Worm (Caenorhabditis elegans) whole organism, mixed stage, embryonic: ENCODE data around the gene sfxn-2.
A peak's percentile ranks its signal among the peaks of the same experiment; 100 is the strongest.

ENCODE experiments used
- blmp-1 ChIP-seq: fragments of 150-350 bp; optimal IDR thresholded peaks from 2 replicates; lab custom pipeline; 2014; ENCODE audit warnings: missing biosample characterization, missing genetic modification characterization
- ceh-39 ChIP-seq: fragments of 150-350 bp; optimal IDR thresholded peaks from 2 replicates; lab custom pipeline; 2014; ENCODE audit warnings: missing biosample characterization, missing genetic modification characterization
- ceh-43 ChIP-seq: fragments of 200-800 bp; sonication (Bioruptor generic); optimal IDR thresholded peaks from 2 replicates; lab custom pipeline; 2018; ENCODE audit warnings: mild to moderate bottlenecking, missing genetic modification characterization, moderate library complexity, missing compliant biosample characterization
- ceh-83 ChIP-seq: fragments of 200-800 bp; sonication (Bioruptor generic); optimal IDR thresholded peaks from 2 replicates; lab custom pipeline; 2018; ENCODE audit warnings: mild to moderate bottlenecking, missing genetic modification characterization, missing compliant biosample characterization
- ces-1 ChIP-seq: fragments of 150-350 bp; optimal IDR thresholded peaks from 2 replicates; lab custom pipeline; 2014; ENCODE audit warnings: missing biosample characterization, missing genetic modification reagents, missing genetic modification characterization
- cnd-1 ChIP-seq: fragments of 200-800 bp; sonication (Bioruptor generic); optimal IDR thresholded peaks from 2 replicates; lab custom pipeline; 2018; ENCODE audit warnings: mild to moderate bottlenecking, missing genetic modification characterization, missing compliant biosample characterization
- drap-1 ChIP-seq: fragments of 200-800 bp; sonication (Bioruptor generic); optimal IDR thresholded peaks from 3 replicates; lab custom pipeline; 2018; ENCODE audit warnings: mild to moderate bottlenecking, missing genetic modification characterization, missing compliant biosample characterization
- elt-1 ChIP-seq: sonication (generic microtip); optimal IDR thresholded peaks from 2 replicates; lab custom pipeline; 2017; ENCODE audit warnings: missing genetic modification characterization, mild to moderate bottlenecking, missing compliant biosample characterization, antibody characterized with exemption, moderate library complexity, borderline replicate concordance; ENCODE audit not compliant: insufficient read depth
- elt-3 ChIP-seq: fragments of 150-350 bp; optimal IDR thresholded peaks from 2 replicates; lab custom pipeline; 2014; ENCODE audit warnings: missing biosample characterization, missing genetic modification characterization
- flh-1 ChIP-seq: fragments of 200-800 bp; sonication (Bioruptor generic); optimal IDR thresholded peaks from 2 replicates; lab custom pipeline; 2018; ENCODE audit warnings: mild to moderate bottlenecking, missing genetic modification characterization, moderate library complexity, missing compliant biosample characterization
- ham-2 ChIP-seq: fragments of 200-800 bp; sonication (Bioruptor generic); optimal IDR thresholded peaks from 2 replicates; lab custom pipeline; 2018; ENCODE audit warnings: mild to moderate bottlenecking, missing genetic modification characterization, missing compliant biosample characterization
- hlh-1 ChIP-seq: fragments of 150-350 bp; optimal IDR thresholded peaks from 2 replicates; lab custom pipeline; 2014; ENCODE audit warnings: missing biosample characterization, missing genetic modification reagents, missing genetic modification characterization
- lin-13 ChIP-seq: fragments of 150-350 bp; optimal IDR thresholded peaks from 2 replicates; lab custom pipeline; 2014; ENCODE audit warnings: missing biosample characterization, missing genetic modification characterization
- lin-32 ChIP-seq: fragments of 200-800 bp; sonication (Bioruptor generic); optimal IDR thresholded peaks from 2 replicates; lab custom pipeline; 2018; ENCODE audit warnings: mild to moderate bottlenecking, missing genetic modification characterization, missing compliant biosample characterization
- lsy-2 ChIP-seq: fragments of 150-350 bp; optimal IDR thresholded peaks from 2 replicates; lab custom pipeline; 2014; ENCODE audit warnings: missing biosample characterization, missing genetic modification characterization
- mab-5 ChIP-seq: fragments of 150-350 bp; optimal IDR thresholded peaks from 2 replicates; lab custom pipeline; 2014; ENCODE audit warnings: missing biosample characterization, missing genetic modification characterization
- mep-1 ChIP-seq: fragments of 150-350 bp; optimal IDR thresholded peaks from 2 replicates; lab custom pipeline; 2017; ENCODE audit warnings: missing biosample characterization, missing genetic modification reagents, missing genetic modification characterization, inconsistent platforms
- mls-2 ChIP-seq: sonication (generic microtip); optimal IDR thresholded peaks from 2 replicates; lab custom pipeline; 2016; ENCODE audit warnings: mild to moderate bottlenecking, missing genetic modification characterization, moderate library complexity, missing compliant biosample characterization
- nhr-12 ChIP-seq: fragments of 150-350 bp; optimal IDR thresholded peaks from 2 replicates; lab custom pipeline; 2014; ENCODE audit warnings: missing biosample characterization, missing genetic modification characterization
- nhr-237 ChIP-seq: fragments of 150-350 bp; optimal IDR thresholded peaks from 2 replicates; lab custom pipeline; 2014; ENCODE audit warnings: missing biosample characterization, missing genetic modification characterization
- nhr-28 ChIP-seq: fragments of 150-350 bp; optimal IDR thresholded peaks from 2 replicates; lab custom pipeline; 2014; ENCODE audit warnings: missing biosample characterization, missing genetic modification characterization
- nhr-76 ChIP-seq: sonication (generic microtip); optimal IDR thresholded peaks from 2 replicates; lab custom pipeline; 2017; ENCODE audit warnings: missing biosample characterization, missing genetic modification characterization
- pha-4 ChIP-seq: fragments of 150-350 bp; optimal IDR thresholded peaks from 2 replicates; lab custom pipeline; 2018; ENCODE audit warnings: missing biosample characterization, missing genetic modification reagents, missing genetic modification characterization
- sem-2 ChIP-seq: fragments of 200-800 bp; sonication (Bioruptor generic); optimal IDR thresholded peaks from 2 replicates; lab custom pipeline; 2018; ENCODE audit warnings: mild to moderate bottlenecking, missing genetic modification characterization, missing compliant biosample characterization
- snpc-4 ChIP-seq: fragments of 150-350 bp; optimal IDR thresholded peaks from 2 replicates; lab custom pipeline; 2014; ENCODE audit warnings: missing biosample characterization, missing genetic modification characterization
- sptf-1 ChIP-seq: sonication (generic microtip); optimal IDR thresholded peaks from 2 replicates; lab custom pipeline; 2017; ENCODE audit warnings: mild to moderate bottlenecking, missing genetic modification characterization, moderate library complexity, missing compliant biosample characterization
- tbx-8 ChIP-seq: fragments of 200-800 bp; sonication (Bioruptor generic); optimal IDR thresholded peaks from 2 replicates; lab custom pipeline; 2018; ENCODE audit warnings: mild to moderate bottlenecking, missing genetic modification characterization, moderate library complexity, missing compliant biosample characterization
- unc-120 ChIP-seq: sonication (generic microtip); optimal IDR thresholded peaks from 2 replicates; lab custom pipeline; 2017; ENCODE audit warnings: missing genetic modification characterization, missing compliant biosample characterization; ENCODE audit not compliant: poor library complexity, severe bottlenecking
- unc-39 ChIP-seq: fragments of 150-350 bp; optimal IDR thresholded peaks from 2 replicates; lab custom pipeline; 2014; ENCODE audit warnings: missing biosample characterization, missing genetic modification characterization
- unc-62 ChIP-seq: fragments of 150-350 bp; optimal IDR thresholded peaks from 2 replicates; lab custom pipeline; 2014; ENCODE audit warnings: missing biosample characterization, missing genetic modification reagents, missing genetic modification characterization
- zip-8 ChIP-seq: fragments of 150-350 bp; optimal IDR thresholded peaks from 2 replicates; lab custom pipeline; 2014; ENCODE audit warnings: missing biosample characterization, missing genetic modification characterization
- ztf-11 ChIP-seq: fragments of 150-350 bp; optimal IDR thresholded peaks from 2 replicates; lab custom pipeline; 2014; ENCODE audit warnings: missing biosample characterization, missing genetic modification characterization

The sfxn-2 gene

ce11 chrX:7997968-7998367 is 39.9 kb upstream of the sfxn-2 start, which contains the start of gene sdpn-1:
Gene sdpn-1 (minus strand): TSS chrX:7998229.
- no peak for TF ChIP-seq cnd-1 (tag; lab: Kevin White, UChicago)
- TF ChIP-seq snpc-4 (tag; lab: Kevin White, UChicago) = no peak
- no peak for TF ChIP-seq drap-1 (GFP tag; lab: Kevin White, UChicago)
- TF ChIP-seq ham-2 = no peak
- TF ChIP-seq hlh-1 (tag; lab: Kevin White, UChicago) = no peak
- TF ChIP-seq mls-2 (tag; lab: Kevin White, UChicago) = no peak
- TF ChIP-seq lsy-2 (tag; lab: Kevin White, UChicago) = no peak
- TF ChIP-seq unc-62 (GFP tag; lab: Kevin White, UChicago) = no peak
- TF ChIP-seq sptf-1 (tag; lab: Kevin White, UChicago) = no peak
- no peak for TF ChIP-seq elt-3 (tag; lab: Kevin White, UChicago)
- TF ChIP-seq nhr-28 (tag; lab: Kevin White, UChicago) = no peak
- TF ChIP-seq lin-32 (GFP tag; lab: Kevin White, UChicago) = no peak
- TF ChIP-seq ceh-39 (tag; lab: Kevin White, UChicago) = no peak
- TF ChIP-seq tbx-8 (GFP tag; lab: Kevin White, UChicago) = no peak
- no peak for TF ChIP-seq nhr-76 (tag; lab: Kevin White, UChicago)
- TF ChIP-seq ztf-11 (tag; lab: Kevin White, UChicago) = no peak
- TF ChIP-seq mab-5 (tag; lab: Kevin White, UChicago) = no peak

ce11 chrX:7994486-7994885 is 36.4 kb upstream of the sfxn-2 start:
- no peak for TF ChIP-seq mls-2 (tag; lab: Kevin White, UChicago)
- TF ChIP-seq snpc-4 (tag; lab: Kevin White, UChicago) = no peak
- TF ChIP-seq lsy-2 (tag; lab: Kevin White, UChicago) = no peak
- TF ChIP-seq cnd-1 (tag; lab: Kevin White, UChicago) = no peak
- no peak for TF ChIP-seq ceh-43 (GFP tag; lab: Kevin White, UChicago)
- no peak for TF ChIP-seq lin-13 (tag; lab: Kevin White, UChicago)
- no peak for TF ChIP-seq ceh-83 (GFP tag; lab: Kevin White, UChicago)
- TF ChIP-seq mab-5 (tag; lab: Kevin White, UChicago) = no peak
- no peak for TF ChIP-seq nhr-237 (tag; lab: Kevin White, UChicago)
- TF ChIP-seq nhr-28 (tag; lab: Kevin White, UChicago) = no peak
- TF ChIP-seq lin-32 (GFP tag; lab: Kevin White, UChicago) = no peak
- TF ChIP-seq elt-1 (tag; lab: Kevin White, UChicago) = no peak
- no peak for TF ChIP-seq nhr-76 (tag; lab: Kevin White, UChicago)
- TF ChIP-seq unc-120 (tag; lab: Kevin White, UChicago) = no peak
- TF ChIP-seq flh-1 (GFP tag; lab: Kevin White, UChicago) = no peak

ce11 chrX:7992102-7992501 is 34.0 kb upstream of the sfxn-2 start:
- TF ChIP-seq ceh-83 (GFP tag; lab: Kevin White, UChicago) (no peak), zip-8 (tag; lab: Kevin White, UChicago) (peak; percentile 74)
- TF ChIP-seq, all 35 proteins: peak for 1

ce11 chrX:7990282-7990681 is 32.2 kb upstream of the sfxn-2 start:
- TF ChIP-seq sem-2 (GFP tag; lab: Kevin White, UChicago) = no peak
- no peak for TF ChIP-seq tbx-8 (GFP tag; lab: Kevin White, UChicago)
- no peak for TF ChIP-seq drap-1 (GFP tag; lab: Kevin White, UChicago)
- no peak for TF ChIP-seq unc-120 (tag; lab: Kevin White, UChicago)
- no peak for TF ChIP-seq ceh-43 (GFP tag; lab: Kevin White, UChicago)
- TF ChIP-seq mls-2 (tag; lab: Kevin White, UChicago) = no peak
- TF ChIP-seq lsy-2 (tag; lab: Kevin White, UChicago) = no peak
- no peak for TF ChIP-seq ceh-83 (GFP tag; lab: Kevin White, UChicago)
- TF ChIP-seq flh-1 (GFP tag; lab: Kevin White, UChicago) = no peak
- no peak for TF ChIP-seq sptf-1 (tag; lab: Kevin White, UChicago)
- TF ChIP-seq nhr-76 (tag; lab: Kevin White, UChicago) = no peak
- no peak for TF ChIP-seq ces-1
- TF ChIP-seq unc-39 (tag; lab: Kevin White, UChicago) = no peak
- no peak for TF ChIP-seq zip-8 (tag; lab: Kevin White, UChicago)
- TF ChIP-seq nhr-12 (tag; lab: Kevin White, UChicago) = no peak

ce11 chrX:7989155-7989554 is 31.1 kb upstream of the sfxn-2 start:
- no peak for TF ChIP-seq drap-1 (GFP tag; lab: Kevin White, UChicago)
- no peak for TF ChIP-seq ztf-11 (tag; lab: Kevin White, UChicago)
- no peak for TF ChIP-seq blmp-1 (tag; lab: Kevin White, UChicago)
- TF ChIP-seq unc-39 (tag; lab: Kevin White, UChicago) = no peak
- TF ChIP-seq cnd-1 (tag; lab: Kevin White, UChicago) = no peak
- no peak for TF ChIP-seq pha-4
- TF ChIP-seq sem-2 (GFP tag; lab: Kevin White, UChicago) = no peak
- no peak for TF ChIP-seq unc-62 (GFP tag; lab: Kevin White, UChicago)
- TF ChIP-seq nhr-237 (tag; lab: Kevin White, UChicago) = no peak
- TF ChIP-seq lin-13 (tag; lab: Kevin White, UChicago) = no peak
- TF ChIP-seq unc-120 (tag; lab: Kevin White, UChicago) = no peak
- TF ChIP-seq ham-2 = no peak
- TF ChIP-seq ces-1 = no peak
- TF ChIP-seq elt-3 (tag; lab: Kevin White, UChicago) = no peak
- TF ChIP-seq ceh-43 (GFP tag; lab: Kevin White, UChicago) = no peak
- no peak for TF ChIP-seq zip-8 (tag; lab: Kevin White, UChicago)
- no peak for TF ChIP-seq flh-1 (GFP tag; lab: Kevin White, UChicago)
- no peak for TF ChIP-seq mep-1
